Worm (Caenorhabditis elegans): Measurements from ENCODE around the gene C16A11.5.

C16A11.5 gene

DNA sequence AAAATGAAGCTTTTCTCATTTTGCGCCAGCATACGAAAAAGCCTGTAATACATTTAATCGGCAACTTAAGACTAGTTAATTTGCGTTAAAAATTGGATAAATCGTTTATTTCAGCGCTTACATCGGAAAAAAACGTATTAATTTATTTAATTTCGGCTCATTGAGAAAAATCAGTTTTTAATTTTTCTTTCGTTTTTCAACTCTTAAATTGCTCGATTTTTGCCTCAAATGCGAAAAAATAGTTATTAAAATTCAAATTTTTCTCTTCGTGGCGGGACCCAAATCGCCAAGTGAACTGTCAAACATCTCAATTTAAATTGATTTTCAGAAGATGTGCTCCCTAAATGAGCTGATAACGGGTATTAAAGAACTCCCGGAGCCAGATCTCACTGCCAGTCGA is at the start of gene C16A11.5:
Gene C16A11.5 (plus strand): TSS at position 323 of the 400 bp plus-strand sequence.
- no peak for TF ChIP-seq mab-5 (tag; optimal IDR thresholded peaks at IDR 0.05)
- TF ChIP-seq sptf-1 (tag; optimal IDR thresholded peaks at IDR 0.05) = no peak
- TF ChIP-seq cnd-1 (tag; optimal IDR thresholded peaks at IDR 0.05) = no peak

DNA sequence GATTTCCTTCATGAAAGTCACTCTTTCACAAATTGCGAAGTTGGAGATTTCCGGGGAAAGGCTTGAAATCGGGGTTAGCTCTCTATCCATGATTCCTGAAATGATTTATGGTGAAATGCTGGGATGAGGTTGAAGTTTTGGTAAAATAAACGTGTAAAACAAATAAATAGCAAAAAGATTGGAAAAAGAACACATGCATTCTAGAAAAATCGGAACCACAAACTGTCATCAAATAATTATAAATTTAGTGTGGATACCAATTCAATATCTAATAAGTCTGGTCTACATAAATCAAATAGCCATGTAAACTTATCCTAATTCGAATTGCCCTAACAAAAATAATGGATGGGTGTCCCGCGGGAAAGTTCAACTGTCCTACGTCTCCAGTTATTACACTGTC is 49.7 kb upstream of the C16A11.5 start, which contains the start of gene R03H10.6:
Gene R03H10.6 (minus strand): TSS at position 101 of the 400 bp plus-strand sequence.
- TF ChIP-seq ztf-11 (tag; optimal IDR thresholded peaks at IDR 0.05) (no peak), nhr-76 (tag; optimal IDR thresholded peaks at IDR 0.05) (no peak), unc-120 (tag; optimal IDR thresholded peaks at IDR 0.05; ENCODE audit: poor library complexity, severe bottlenecking) (no peak), lin-13 (tag; optimal IDR thresholded peaks at IDR 0.05) (no peak), zip-8 (tag; optimal IDR thresholded peaks at IDR 0.05) (no peak), nhr-2 (tag; optimal IDR thresholded peaks at IDR 0.05) (no peak), ceh-39 (tag; optimal IDR thresholded peaks at IDR 0.05) (no peak), elt-1 (tag; optimal IDR thresholded peaks at IDR 0.05; ENCODE audit: borderline replicate concordance, insufficient read depth) (no peak), nhr-12 (tag; optimal IDR thresholded peaks at IDR 0.05) (no peak), blmp-1 (tag; optimal IDR thresholded peaks at IDR 0.05) (no peak), cnd-1 (tag; optimal IDR thresholded peaks at IDR 0.05) (no peak), unc-39 (tag; optimal IDR thresholded peaks at IDR 0.05) (no peak), bed-3 (GFP tag; optimal IDR thresholded peaks at IDR 0.05) (no peak), M03D4.4 (tag; optimal IDR thresholded peaks at IDR 0.05) (no peak), mab-5 (tag; optimal IDR thresholded peaks at IDR 0.05) (no peak)

DNA sequence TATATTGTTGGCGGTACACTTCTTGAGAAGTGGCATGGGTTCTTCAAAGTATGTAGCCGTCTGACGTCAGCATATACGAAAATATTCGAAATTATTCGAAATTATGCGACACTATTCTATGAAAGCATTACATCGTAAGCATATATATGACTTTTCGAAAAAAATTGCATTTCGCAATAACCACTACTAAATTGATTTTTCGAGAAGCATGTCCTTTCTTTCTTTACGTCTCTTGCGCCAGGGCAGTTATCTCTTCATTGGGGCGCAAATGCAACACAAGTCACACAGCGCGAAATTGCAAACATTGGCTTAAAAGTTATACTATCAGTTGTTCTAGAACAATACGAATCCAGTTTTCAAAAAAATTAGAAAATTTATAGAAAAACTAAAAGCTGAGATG is 49.3 kb upstream of the C16A11.5 start:
- TF ChIP-seq unc-62 (GFP tag; optimal IDR thresholded peaks at IDR 0.05) = no peak
- no peak for TF ChIP-seq ham-2 (GFP tag; optimal IDR thresholded peaks at IDR 0.05)
- no peak for TF ChIP-seq tbx-8 (GFP tag; optimal IDR thresholded peaks at IDR 0.05)
- no peak for TF ChIP-seq ztf-11 (tag; optimal IDR thresholded peaks at IDR 0.05)
- no peak for TF ChIP-seq nhr-76 (tag; optimal IDR thresholded peaks at IDR 0.05)
- no peak for TF ChIP-seq elt-1 (tag; optimal IDR thresholded peaks at IDR 0.05; ENCODE audit: borderline replicate concordance, insufficient read depth)
- TF ChIP-seq ceh-39 (tag; optimal IDR thresholded peaks at IDR 0.05) = no peak
- no peak for TF ChIP-seq ceh-43 (GFP tag; optimal IDR thresholded peaks at IDR 0.05)
- TF ChIP-seq nhr-28 (tag; optimal IDR thresholded peaks at IDR 0.05) = no peak
- no peak for TF ChIP-seq lin-32 (GFP tag; optimal IDR thresholded peaks at IDR 0.05)

DNA sequence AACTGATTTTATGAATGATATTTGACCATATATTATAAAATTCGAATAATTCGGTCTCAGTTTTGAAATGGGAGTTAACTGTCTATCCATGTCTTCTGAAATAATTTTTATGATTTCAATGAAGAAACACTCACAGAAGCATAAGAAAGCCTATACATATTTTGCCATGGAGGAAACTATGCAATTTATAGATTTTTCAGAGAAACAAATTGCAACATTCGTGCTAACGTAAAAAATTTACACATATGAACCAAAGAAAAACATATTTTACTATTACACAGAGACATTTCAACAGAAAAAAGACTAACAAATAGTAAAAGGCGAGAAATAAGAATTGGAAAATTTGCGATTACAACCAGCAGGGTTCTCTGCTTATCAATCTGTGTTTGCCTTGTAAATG is 44.3 kb upstream of the C16A11.5 start, which contains the start of gene R03H10.7:
Gene R03H10.7 (minus strand): TSS at position 101 of the 400 bp plus-strand sequence.
- no peak for TF ChIP-seq ces-1 (GFP tag; optimal IDR thresholded peaks at IDR 0.05)
- no peak for TF ChIP-seq cnd-1 (tag; optimal IDR thresholded peaks at IDR 0.05)
- no peak for TF ChIP-seq elt-1 (tag; optimal IDR thresholded peaks at IDR 0.05; ENCODE audit: borderline replicate concordance, insufficient read depth)
- no peak for TF ChIP-seq hlh-1 (tag; optimal IDR thresholded peaks at IDR 0.05)
- TF ChIP-seq mep-1 (tag; optimal IDR thresholded peaks at IDR 0.05) = no peak

DNA sequence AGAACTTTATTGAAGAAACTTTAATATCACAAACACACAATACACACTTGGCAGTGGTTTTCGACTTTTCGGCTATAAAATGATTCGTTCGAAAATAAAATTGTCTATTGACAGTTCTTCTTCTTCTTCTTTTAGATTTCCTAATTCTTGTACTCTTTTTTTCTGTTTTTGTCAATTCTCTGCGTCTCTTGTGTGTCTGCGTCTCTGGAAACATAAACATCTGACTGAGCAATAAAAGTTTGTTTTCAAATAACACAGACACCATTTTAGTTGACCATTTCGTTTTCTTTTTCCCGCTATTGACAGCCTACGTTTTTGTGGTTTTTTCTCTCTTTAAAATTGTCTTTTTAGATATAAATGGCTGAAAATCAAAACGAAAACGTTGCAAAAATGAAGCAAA is 43.2 kb upstream of the C16A11.5 start, which contains the start of gene R03H10.1:
Gene R03H10.1 (plus strand): TSS at position 352 of the 400 bp plus-strand sequence.
- TF ChIP-seq ham-2 (GFP tag; optimal IDR thresholded peaks at IDR 0.05) = no peak
- no peak for TF ChIP-seq mls-2 (tag; optimal IDR thresholded peaks at IDR 0.05)
- TF ChIP-seq ceh-39 (tag; optimal IDR thresholded peaks at IDR 0.05) = no peak
- no peak for TF ChIP-seq lsy-2 (tag; optimal IDR thresholded peaks at IDR 0.05)
- TF ChIP-seq lin-13 (tag; optimal IDR thresholded peaks at IDR 0.05) = no peak
- no peak for TF ChIP-seq nhr-76 (tag; optimal IDR thresholded peaks at IDR 0.05)
- no peak for TF ChIP-seq tbx-8 (GFP tag; optimal IDR thresholded peaks at IDR 0.05)
- no peak for TF ChIP-seq flh-1 (GFP tag; optimal IDR thresholded peaks at IDR 0.05)
- no peak for TF ChIP-seq nhr-237 (tag; optimal IDR thresholded peaks at IDR 0.05)
- TF ChIP-seq sem-2 (GFP tag; optimal IDR thresholded peaks at IDR 0.05) = no peak

DNA sequence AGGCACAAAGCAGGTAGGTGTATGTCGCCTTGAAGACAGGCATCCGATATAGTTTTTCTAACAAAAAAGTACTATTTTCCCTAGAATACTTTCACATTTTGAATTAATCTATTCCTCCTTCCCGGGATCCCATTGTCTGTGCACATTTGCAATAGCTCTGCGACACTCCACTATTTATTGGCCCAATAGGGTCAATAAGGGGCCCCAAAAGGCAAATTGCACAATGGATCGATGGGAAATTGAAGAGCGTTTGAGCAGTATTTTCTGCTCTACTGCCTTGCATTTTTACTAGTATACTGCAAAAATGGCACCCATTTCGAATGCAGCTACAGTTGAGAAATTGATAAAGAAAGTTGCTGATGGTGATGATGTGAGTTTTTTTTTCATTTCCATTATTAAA is 40.7 kb upstream of the C16A11.5 start, which contains the start of gene R03H10.11:
Gene R03H10.11 (plus strand): TSS at position 301 of the 400 bp plus-strand sequence.
- TF ChIP-seq cnd-1 (tag; optimal IDR thresholded peaks at IDR 0.05) = no peak
